Fruit fly (Drosophila melanogaster): ENCODE measurements around the gene Dad.

Gene Dad

dm6 chr3R:17065018-17065784, 11.4 kb downstream of the Dad start (continued):
- TF ChIP-seq CG4360 (GFP tag; IDR thresholded peaks at IDR 0.05) (peak; percentile 87), CG15269 (tag; optimal IDR thresholded peaks at IDR 0.05) (peak; percentile 94), CG17328 (GFP tag; IDR thresholded peaks at IDR 0.05) (peak; percentile 79), CG13287 (GFP tag; IDR thresholded peaks at IDR 0.05; ENCODE audit: partially characterized antibody) (0 out of 2 replicates have a peak, but pooled peaks have one; percentile 34), BtbVII (GFP tag; optimal IDR thresholded peaks at IDR 0.05) (peak; percentile 91), CG5953 (GFP tag; IDR thresholded peaks at IDR 0.05) (peak; percentile 56), CG17568 (GFP tag; optimal IDR thresholded peaks at IDR 0.05) (peak; percentile 86), D19A (tag; optimal IDR thresholded peaks at IDR 0.05) (peak; percentile 91), CG1832 (GFP tag; optimal IDR thresholded peaks at IDR 0.05) (peak; percentile 16), croc (GFP tag; conservative IDR thresholded peaks at IDR 0.05) (peak; percentile 88), sna (GFP tag; IDR thresholded peaks at IDR 0.05; ENCODE audit: partially characterized antibody) (no peak), zf30C (GFP tag; optimal IDR thresholded peaks at IDR 0.05) (peak; percentile 93), Camta (GFP tag; optimal IDR thresholded peaks at IDR 0.05) (peak; percentile 89), CG4424 (GFP tag; optimal IDR thresholded peaks at IDR 0.05) (peak; percentile 91), Fer3 (tag; optimal IDR thresholded peaks at IDR 0.05) (peak; percentile 93), CG14860 (GFP tag; IDR thresholded peaks at IDR 0.05; ENCODE audit: partially characterized antibody) (no peak), CHES-1-like (GFP tag; optimal IDR thresholded peaks at IDR 0.05) (peak; percentile 90), sd (tag; optimal IDR thresholded peaks at IDR 0.05) (peak; percentile 73), Nf-YB (GFP tag; optimal IDR thresholded peaks at IDR 0.05) (peak; percentile 83), CG10959 (GFP tag; IDR thresholded peaks at IDR 0.05) (peak; percentile 69), CG7987 (GFP tag; optimal IDR thresholded peaks at IDR 0.05) (peak; percentile 82), Optix (GFP tag; IDR thresholded peaks at IDR 0.05) (no peak), stc (GFP tag; IDR thresholded peaks at IDR 0.05) (peak; percentile 93), CG3163 (GFP tag; optimal IDR thresholded peaks at IDR 0.05) (peak; percentile 82), D19B (GFP tag; optimal IDR thresholded peaks at IDR 0.05) (peak; percentile 85), CG31224 (GFP tag; IDR thresholded peaks at IDR 0.05) (peak; percentile 80), CG1603 (tag; optimal IDR thresholded peaks at IDR 0.05) (peak; percentile 96), Side (GFP tag; optimal IDR thresholded peaks at IDR 0.05) (peak; percentile 90), ab (GFP tag; optimal IDR thresholded peaks at IDR 0.05) (peak; percentile 60), Hr78 (GFP tag; optimal IDR thresholded peaks at IDR 0.05) (peak in 1 of 2 experiments; percentile 87), fd64A (GFP tag; optimal IDR thresholded peaks at IDR 0.05) (peak; percentile 85), crc (GFP tag; optimal IDR thresholded peaks at IDR 0.05) (peak; percentile 84), unpg (GFP tag; optimal IDR thresholded peaks at IDR 0.05) (peak; percentile 97), pita (GFP tag; optimal IDR thresholded peaks at IDR 0.05) (no peak), unc-4 (GFP tag; IDR thresholded peaks at IDR 0.05; ENCODE audit: partially characterized antibody) (no peak), sug (tag; optimal IDR thresholded peaks at IDR 0.05) (peak; percentile 78), CG1529 (GFP tag; optimal IDR thresholded peaks at IDR 0.05) (peak; percentile 87), Hsf (GFP tag; optimal IDR thresholded peaks at IDR 0.05) (peak; percentile 95), CG13296 (GFP tag; optimal IDR thresholded peaks at IDR 0.05) (peak; percentile 89), row (GFP tag; IDR thresholded peaks at IDR 0.05) (peak; percentile 97), HLH54F (GFP tag; optimal IDR thresholded peaks at IDR 0.05) (peak; percentile 91), Hr39 (optimal IDR thresholded peaks at IDR 0.05) (no peak), Rfx (GFP tag; IDR thresholded peaks at IDR 0.05) (peak; percentile 91), Kr (GFP tag; optimal IDR thresholded peaks at IDR 0.05) (no peak), ewg (GFP tag; optimal IDR thresholded peaks at IDR 0.05) (peak; percentile 85), rib (GFP tag; IDR thresholded peaks at IDR 0.05) (peak; percentile 64), Dip3 (GFP tag; optimal IDR thresholded peaks at IDR 0.05) (peak; percentile 93), h (optimal IDR thresholded peaks at IDR 0.05) (no peak), CG11560 (tag; IDR thresholded peaks at IDR 0.05) (peak; percentile 66; the same call in 1 of the 3 replicates), ase (GFP tag; IDR thresholded peaks at IDR 0.05) (peak; percentile 81)

All from whole organism, embryonic.